Worm (Caenorhabditis elegans) whole organism, L1 larva: Measurements from ENCODE around the gene sri-57.
"Not testable (repeated sequence)": the region's sequence is repeated elsewhere in the genome, so short reads cannot be mapped to it uniquely, and the experiment has no call there.

Experiments used
- ceh-82 ChIP-seq, 3 experiments: fragments of 150-350 bp in 1 of 3; sonication (generic microtip) in 2 of 3; optimal IDR thresholded peaks; 2 replicates each; lab custom pipeline; 2014 to 2017; ENCODE audit warnings: missing biosample characterization in 3 of 3, missing genetic modification characterization in 3 of 3
- efl-1 ChIP-seq, 4 experiments: fragments of 150-350 bp; optimal IDR thresholded peaks in 3 of 4; peaks in 1 of 4; 1 replicate in 1 of 4; 2 replicates in 3 of 4; lab custom pipeline; 2014; ENCODE audit warnings: missing biosample characterization in 2 of 4, missing genetic modification characterization in 2 of 4, missing genetic modification reagents in 2 of 4
- nhr-28 ChIP-seq: fragments of 150-350 bp; optimal IDR thresholded peaks from 2 replicates; lab custom pipeline; 2014; ENCODE audit warnings: missing biosample characterization, missing genetic modification characterization
- sox-4 ChIP-seq: sonication (generic microtip); optimal IDR thresholded peaks from 2 replicates; lab custom pipeline; 2016; ENCODE audit warnings: missing genetic modification characterization, missing compliant biosample characterization

- TF ChIP-seq sox-4 (tag; lab: Kevin White, UChicago); nhr-28 (tag; lab: Kevin White, UChicago); efl-1 (optimal IDR thresholded peaks at IDR 0.05; lab: Kevin White, UChicago); efl-1 (GFP tag; optimal IDR thresholded peaks at IDR 0.05 in 1 of 2; lab: Kevin White, UChicago); ceh-82 (tag; optimal IDR thresholded peaks at IDR 0.05; lab: Kevin White, UChicago): not testable (repeated sequence)
Observed at ce11 chrII:2673534-2673933, 1.3 kb upstream of the sri-57 start, which contains the start of the genes F22E5.20 and F22E5.1.
